Worm (Caenorhabditis elegans) whole organism, late embryonic: Measurements from ENCODE around the gene lin-31.

Experiments used
- ahr-1 ChIP-seq: sonication (generic microtip); optimal IDR thresholded peaks from 2 replicates; lab custom pipeline; 2016; ENCODE audit warnings: missing genetic modification characterization, missing compliant biosample characterization
- pag-3 ChIP-seq: sonication (generic microtip); optimal IDR thresholded peaks from 2 replicates; lab custom pipeline; 2016; ENCODE audit warnings: missing compliant biosample characterization, missing genetic modification characterization, borderline replicate concordance
- pax-1 ChIP-seq: fragments of 150-350 bp; optimal IDR thresholded peaks from 2 replicates; lab custom pipeline; 2014; ENCODE audit warnings: missing biosample characterization, missing genetic modification characterization
- pha-4 ChIP-seq: fragments of 150-350 bp; optimal IDR thresholded peaks from 2 replicates; lab custom pipeline; 2018; ENCODE audit warnings: missing biosample characterization, missing genetic modification reagents, missing genetic modification characterization

DNA sequence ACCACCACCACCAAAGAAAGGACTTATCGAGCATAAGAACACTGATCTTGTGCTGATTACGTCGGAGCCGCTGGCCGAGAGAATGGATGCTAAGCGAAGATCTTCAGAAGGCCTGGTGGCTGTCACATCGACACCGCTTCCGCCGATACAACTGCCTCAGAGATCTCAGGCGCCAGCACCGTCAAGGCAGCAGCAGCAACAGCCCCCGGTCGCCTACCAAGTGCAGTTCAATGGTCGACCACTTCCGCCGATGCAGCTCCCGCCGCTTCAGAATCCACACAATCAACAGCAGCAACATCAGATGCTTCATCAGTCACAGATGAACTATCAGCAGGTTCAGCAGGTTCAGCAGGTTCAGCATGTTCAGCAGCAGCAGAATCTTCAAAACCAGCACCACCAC is 15.3 kb upstream of the lin-31 start:
- TF ChIP-seq pha-4 (tag; lab: Kevin White, UChicago) = no peak
- no peak for TF ChIP-seq ahr-1 (tag; lab: Kevin White, UChicago)
- no peak for TF ChIP-seq pag-3 (tag; lab: Kevin White, UChicago)
- TF ChIP-seq pax-1 (tag; lab: Kevin White, UChicago) = no peak
